Worm (Caenorhabditis elegans) whole organism, mixed stage, embryonic: ENCODE measurements around the gene Y44A6C.2.
A peak's percentile ranks its signal among the peaks of the same experiment; 100 is the strongest.

Experiments
- M03D4.4 ChIP-seq: sonication (generic microtip); optimal IDR thresholded peaks from 2 replicates; lab custom pipeline; 2017; ENCODE audit warnings: mild to moderate bottlenecking, missing genetic modification characterization, missing compliant biosample characterization
- bed-3 ChIP-seq: fragments of 200-800 bp; sonication (Bioruptor generic); optimal IDR thresholded peaks from 3 replicates; lab custom pipeline; 2018; ENCODE audit warnings: mild to moderate bottlenecking, missing genetic modification characterization, moderate library complexity, missing compliant biosample characterization
- blmp-1 ChIP-seq: fragments of 150-350 bp; optimal IDR thresholded peaks from 2 replicates; lab custom pipeline; 2014; ENCODE audit warnings: missing biosample characterization, missing genetic modification characterization
- ceh-39 ChIP-seq: fragments of 150-350 bp; optimal IDR thresholded peaks from 2 replicates; lab custom pipeline; 2014; ENCODE audit warnings: missing biosample characterization, missing genetic modification characterization
- ceh-43 ChIP-seq: fragments of 200-800 bp; sonication (Bioruptor generic); optimal IDR thresholded peaks from 2 replicates; lab custom pipeline; 2018; ENCODE audit warnings: mild to moderate bottlenecking, missing genetic modification characterization, moderate library complexity, missing compliant biosample characterization
- ceh-83 ChIP-seq: fragments of 200-800 bp; sonication (Bioruptor generic); optimal IDR thresholded peaks from 2 replicates; lab custom pipeline; 2018; ENCODE audit warnings: mild to moderate bottlenecking, missing genetic modification characterization, missing compliant biosample characterization
- ces-1 ChIP-seq: fragments of 150-350 bp; optimal IDR thresholded peaks from 2 replicates; lab custom pipeline; 2014; ENCODE audit warnings: missing biosample characterization, missing genetic modification reagents, missing genetic modification characterization
- drap-1 ChIP-seq: fragments of 200-800 bp; sonication (Bioruptor generic); optimal IDR thresholded peaks from 3 replicates; lab custom pipeline; 2018; ENCODE audit warnings: mild to moderate bottlenecking, missing genetic modification characterization, missing compliant biosample characterization
- elt-1 ChIP-seq: sonication (generic microtip); optimal IDR thresholded peaks from 2 replicates; lab custom pipeline; 2017; ENCODE audit warnings: missing genetic modification characterization, mild to moderate bottlenecking, missing compliant biosample characterization, antibody characterized with exemption, moderate library complexity, borderline replicate concordance; ENCODE audit not compliant: insufficient read depth
- elt-3 ChIP-seq: fragments of 150-350 bp; optimal IDR thresholded peaks from 2 replicates; lab custom pipeline; 2014; ENCODE audit warnings: missing biosample characterization, missing genetic modification characterization
- flh-1 ChIP-seq: fragments of 200-800 bp; sonication (Bioruptor generic); optimal IDR thresholded peaks from 2 replicates; lab custom pipeline; 2018; ENCODE audit warnings: mild to moderate bottlenecking, missing genetic modification characterization, moderate library complexity, missing compliant biosample characterization
- ham-2 ChIP-seq: fragments of 200-800 bp; sonication (Bioruptor generic); optimal IDR thresholded peaks from 2 replicates; lab custom pipeline; 2018; ENCODE audit warnings: mild to moderate bottlenecking, missing genetic modification characterization, missing compliant biosample characterization
- lin-13 ChIP-seq: fragments of 150-350 bp; optimal IDR thresholded peaks from 2 replicates; lab custom pipeline; 2014; ENCODE audit warnings: missing biosample characterization, missing genetic modification characterization
- lin-32 ChIP-seq: fragments of 200-800 bp; sonication (Bioruptor generic); optimal IDR thresholded peaks from 2 replicates; lab custom pipeline; 2018; ENCODE audit warnings: mild to moderate bottlenecking, missing genetic modification characterization, missing compliant biosample characterization
- lsy-2 ChIP-seq: fragments of 150-350 bp; optimal IDR thresholded peaks from 2 replicates; lab custom pipeline; 2014; ENCODE audit warnings: missing biosample characterization, missing genetic modification characterization
- mab-5 ChIP-seq: fragments of 150-350 bp; optimal IDR thresholded peaks from 2 replicates; lab custom pipeline; 2014; ENCODE audit warnings: missing biosample characterization, missing genetic modification characterization
- mep-1 ChIP-seq: fragments of 150-350 bp; optimal IDR thresholded peaks from 2 replicates; lab custom pipeline; 2017; ENCODE audit warnings: missing biosample characterization, missing genetic modification reagents, missing genetic modification characterization, inconsistent platforms
- mls-2 ChIP-seq: sonication (generic microtip); optimal IDR thresholded peaks from 2 replicates; lab custom pipeline; 2016; ENCODE audit warnings: mild to moderate bottlenecking, missing genetic modification characterization, moderate library complexity, missing compliant biosample characterization
- nhr-12 ChIP-seq: fragments of 150-350 bp; optimal IDR thresholded peaks from 2 replicates; lab custom pipeline; 2014; ENCODE audit warnings: missing biosample characterization, missing genetic modification characterization
- nhr-2 ChIP-seq: fragments of 150-350 bp; optimal IDR thresholded peaks from 2 replicates; lab custom pipeline; 2014; ENCODE audit warnings: missing biosample characterization, missing genetic modification characterization
- nhr-237 ChIP-seq: fragments of 150-350 bp; optimal IDR thresholded peaks from 2 replicates; lab custom pipeline; 2014; ENCODE audit warnings: missing biosample characterization, missing genetic modification characterization
- nhr-28 ChIP-seq: fragments of 150-350 bp; optimal IDR thresholded peaks from 2 replicates; lab custom pipeline; 2014; ENCODE audit warnings: missing biosample characterization, missing genetic modification characterization
- nhr-76 ChIP-seq: sonication (generic microtip); optimal IDR thresholded peaks from 2 replicates; lab custom pipeline; 2017; ENCODE audit warnings: missing biosample characterization, missing genetic modification characterization
- pha-4 ChIP-seq: fragments of 150-350 bp; optimal IDR thresholded peaks from 2 replicates; lab custom pipeline; 2018; ENCODE audit warnings: missing biosample characterization, missing genetic modification reagents, missing genetic modification characterization
- sem-2 ChIP-seq: fragments of 200-800 bp; sonication (Bioruptor generic); optimal IDR thresholded peaks from 2 replicates; lab custom pipeline; 2018; ENCODE audit warnings: mild to moderate bottlenecking, missing genetic modification characterization, missing compliant biosample characterization
- snpc-4 ChIP-seq: fragments of 150-350 bp; optimal IDR thresholded peaks from 2 replicates; lab custom pipeline; 2014; ENCODE audit warnings: missing biosample characterization, missing genetic modification characterization
- sptf-1 ChIP-seq: sonication (generic microtip); optimal IDR thresholded peaks from 2 replicates; lab custom pipeline; 2017; ENCODE audit warnings: mild to moderate bottlenecking, missing genetic modification characterization, moderate library complexity, missing compliant biosample characterization
- tbx-8 ChIP-seq: fragments of 200-800 bp; sonication (Bioruptor generic); optimal IDR thresholded peaks from 2 replicates; lab custom pipeline; 2018; ENCODE audit warnings: mild to moderate bottlenecking, missing genetic modification characterization, moderate library complexity, missing compliant biosample characterization
- unc-120 ChIP-seq: sonication (generic microtip); optimal IDR thresholded peaks from 2 replicates; lab custom pipeline; 2017; ENCODE audit warnings: missing genetic modification characterization, missing compliant biosample characterization; ENCODE audit not compliant: poor library complexity, severe bottlenecking
- unc-39 ChIP-seq: fragments of 150-350 bp; optimal IDR thresholded peaks from 2 replicates; lab custom pipeline; 2014; ENCODE audit warnings: missing biosample characterization, missing genetic modification characterization
- unc-62 ChIP-seq: fragments of 150-350 bp; optimal IDR thresholded peaks from 2 replicates; lab custom pipeline; 2014; ENCODE audit warnings: missing biosample characterization, missing genetic modification reagents, missing genetic modification characterization
- zip-8 ChIP-seq: fragments of 150-350 bp; optimal IDR thresholded peaks from 2 replicates; lab custom pipeline; 2014; ENCODE audit warnings: missing biosample characterization, missing genetic modification characterization
- ztf-11 ChIP-seq: fragments of 150-350 bp; optimal IDR thresholded peaks from 2 replicates; lab custom pipeline; 2014; ENCODE audit warnings: missing biosample characterization, missing genetic modification characterization

Gene Y44A6C.2

ce11 chrV:20728763-20729350, 6.8 kb downstream of the Y44A6C.2 start, which contains the start of gene ipla-3:
TSS of gene ipla-3 (minus strand) at chrV:20729272.
- no peak for TF ChIP-seq ceh-43 (GFP tag; lab: Kevin White, UChicago)
- peak; percentile 5 for TF ChIP-seq lsy-2 (tag; lab: Kevin White, UChicago)
- TF ChIP-seq mls-2: peak; percentile 42
- TF ChIP-seq snpc-4: no peak
- no peak for TF ChIP-seq elt-3
- TF ChIP-seq unc-62 (GFP tag; lab: Kevin White, UChicago): no peak
- peak; percentile 40 for TF ChIP-seq mep-1 (tag; lab: Kevin White, UChicago)
- no peak for TF ChIP-seq nhr-28 (tag; lab: Kevin White, UChicago)
- no peak for TF ChIP-seq sem-2 (GFP tag; lab: Kevin White, UChicago)
- no peak for TF ChIP-seq ceh-83
- no peak for TF ChIP-seq lin-13 (tag; lab: Kevin White, UChicago)
- TF ChIP-seq nhr-237 (tag; lab: Kevin White, UChicago): no peak
- TF ChIP-seq ham-2 (GFP tag; lab: Kevin White, UChicago): no peak
- TF ChIP-seq unc-120 (tag; lab: Kevin White, UChicago): peak; percentile 9
- TF ChIP-seq elt-1 (tag; lab: Kevin White, UChicago): no peak
- TF ChIP-seq pha-4 (tag; lab: Kevin White, UChicago): peak; percentile 53
- no peak for TF ChIP-seq mab-5 (tag; lab: Kevin White, UChicago)
- no peak for TF ChIP-seq lin-32 (GFP tag; lab: Kevin White, UChicago)
- TF ChIP-seq ces-1 (GFP tag; lab: Kevin White, UChicago): no peak
- no peak for TF ChIP-seq sptf-1 (tag; lab: Kevin White, UChicago)
- no peak for TF ChIP-seq zip-8 (tag; lab: Kevin White, UChicago)
- TF ChIP-seq drap-1 (GFP tag; lab: Kevin White, UChicago): no peak
- no peak for TF ChIP-seq tbx-8 (GFP tag; lab: Kevin White, UChicago)
- no peak for TF ChIP-seq ceh-39 (tag; lab: Kevin White, UChicago)

ce11 chrV:20731787-20732186, 9.8 kb downstream of the Y44A6C.2 start, which contains the start of gene srxa-1:
TSS of gene srxa-1 (plus strand) at chrV:20732087.
- no peak for TF ChIP-seq snpc-4
- no peak for TF ChIP-seq elt-1 (tag; lab: Kevin White, UChicago)
- TF ChIP-seq zip-8 (tag; lab: Kevin White, UChicago): no peak
- TF ChIP-seq nhr-2 (tag; lab: Kevin White, UChicago): no peak
- TF ChIP-seq, all 35 proteins: peak for 0

DNA sequence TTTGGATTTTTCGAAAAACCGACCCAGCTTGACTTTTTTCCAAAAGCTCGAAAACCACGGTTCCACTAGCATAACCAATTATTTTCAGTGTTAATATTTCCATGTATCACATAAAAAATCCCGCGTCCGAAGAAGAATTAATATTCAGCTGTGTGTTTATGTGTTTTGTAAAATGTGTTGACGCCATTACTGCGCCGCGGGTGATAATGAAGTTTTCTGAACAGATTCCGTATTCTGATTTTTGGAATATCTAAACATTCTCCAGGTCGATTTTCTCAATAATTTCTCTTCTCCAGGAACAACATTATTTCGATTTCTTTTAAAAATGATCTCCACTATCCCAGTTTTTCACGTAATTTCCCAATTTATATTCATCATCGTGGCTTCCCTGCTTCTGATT, 12.6 kb downstream of the Y44A6C.2 start, which contains the start of gene srxa-6:
TSS of gene srxa-6 (plus strand) at position 301 of the 400 bp plus-strand sequence.
- no peak for TF ChIP-seq ces-1 (GFP tag; lab: Kevin White, UChicago)
- no peak for TF ChIP-seq nhr-76 (tag; lab: Kevin White, UChicago)
- TF ChIP-seq M03D4.4 (tag; lab: Kevin White, UChicago): no peak
- TF ChIP-seq mls-2: no peak
- no peak for TF ChIP-seq ceh-83
- TF ChIP-seq blmp-1 (tag; lab: Kevin White, UChicago): no peak
- TF ChIP-seq bed-3: no peak
- TF ChIP-seq ceh-43 (GFP tag; lab: Kevin White, UChicago): no peak
- no peak for TF ChIP-seq flh-1
- no peak for TF ChIP-seq unc-39 (tag; lab: Kevin White, UChicago)
- TF ChIP-seq sem-2 (GFP tag; lab: Kevin White, UChicago): no peak
- TF ChIP-seq ceh-39 (tag; lab: Kevin White, UChicago): no peak
- no peak for TF ChIP-seq tbx-8 (GFP tag; lab: Kevin White, UChicago)
- no peak for TF ChIP-seq ztf-11
- TF ChIP-seq, all 35 proteins: peak for 0

- TF ChIP-seq ces-1 (GFP tag; lab: Kevin White, UChicago) (peak; percentile 64), lsy-2 (tag; lab: Kevin White, UChicago) (no peak), sptf-1 (tag; lab: Kevin White, UChicago) (no peak), nhr-12 (tag; lab: Kevin White, UChicago) (no peak), mls-2 (no peak), nhr-237 (tag; lab: Kevin White, UChicago) (no peak)
Measured at ce11 chrV:20739387-20739786, 17.4 kb downstream of the Y44A6C.2 start.
